Worm (Caenorhabditis elegans) whole organism, L4 larva: ENCODE data around the gene pan-1.

Experiments
- F26F4.8 ChIP-seq: fragments of 200-800 bp; sonication (Bioruptor generic); conservative IDR thresholded peaks from 2 replicates; pipeline ENCODE4 v1.3.6; 2022; ENCODE audit warnings: missing genetic modification characterization, missing compliant biosample characterization
- R02D3.7 ChIP-seq: fragments of 150-350 bp; sonication (generic microtip); optimal IDR thresholded peaks from 3 replicates; lab custom pipeline; 2014; ENCODE audit warnings: missing biosample characterization, missing genetic modification characterization
- T26A8.4 ChIP-seq: fragments of 200-800 bp; sonication (Bioruptor generic); IDR thresholded peaks from 2 replicates; pipeline ENCODE4 v1.3.6; 2022; ENCODE audit warnings: missing genetic modification characterization, missing compliant biosample characterization
- aha-1 ChIP-seq: fragments of 150-350 bp; peaks from one replicate; lab custom pipeline; 2014; ENCODE audit warnings: missing biosample characterization, missing genetic modification characterization
- ceh-20 ChIP-seq: fragments of 200-800 bp; sonication (Bioruptor generic); IDR thresholded peaks from 2 replicates; pipeline ENCODE4 v1.3.6; 2022; ENCODE audit warnings: missing genetic modification reagents, missing genetic modification characterization, missing compliant biosample characterization
- ceh-28 ChIP-seq: fragments of 150-350 bp; optimal IDR thresholded peaks from 2 replicates; lab custom pipeline; 2014; ENCODE audit warnings: missing biosample characterization, missing genetic modification reagents, missing genetic modification characterization
- ceh-44 ChIP-seq: fragments of 200-800 bp; sonication (Bioruptor generic); IDR thresholded peaks from 2 replicates; pipeline ENCODE4 v1.3.6; 2022; ENCODE audit warnings: missing genetic modification reagents, missing genetic modification characterization, missing compliant biosample characterization
- ceh-62 ChIP-seq: sonication (generic microtip); optimal IDR thresholded peaks from 2 replicates; lab custom pipeline; 2017; ENCODE audit warnings: missing biosample characterization, missing genetic modification characterization
- ces-1 ChIP-seq: fragments of 150-350 bp; sonication (generic microtip); optimal IDR thresholded peaks from 4 replicates; lab custom pipeline; 2014; ENCODE audit warnings: missing biosample characterization, missing genetic modification reagents, missing genetic modification characterization
- cey-2 ChIP-seq: sonication (generic microtip); optimal IDR thresholded peaks from 3 replicates; lab custom pipeline; 2017; ENCODE audit warnings: missing genetic modification characterization, mild to moderate bottlenecking, missing compliant biosample characterization, antibody characterized with exemption, borderline replicate concordance; ENCODE audit not compliant: insufficient read depth
- daf-16 ChIP-seq, 3 experiments: sonication (generic microtip); optimal IDR thresholded peaks; 2 replicates each; lab custom pipeline; 2016 to 2017; ENCODE audit warnings: missing genetic modification characterization in 3 of 3, missing genetic modification reagents in 3 of 3, mild to moderate bottlenecking in 2 of 3, missing compliant biosample characterization in 2 of 3, missing biosample characterization in 1 of 3, moderate library complexity in 1 of 3
- daf-8 ChIP-seq: fragments of 200-800 bp; sonication (Bioruptor generic); IDR thresholded peaks from 2 replicates; pipeline ENCODE4 v1.3.6; 2022; ENCODE audit warnings: missing genetic modification characterization, missing compliant biosample characterization
- dpl-1 ChIP-seq: fragments of 150-350 bp; optimal IDR thresholded peaks from 2 replicates; lab custom pipeline; 2014; ENCODE audit warnings: missing biosample characterization, missing genetic modification reagents, missing genetic modification characterization
- egl-27 ChIP-seq: sonication (generic microtip); optimal IDR thresholded peaks from 3 replicates; lab custom pipeline; 2017; ENCODE audit warnings: missing biosample characterization, missing genetic modification reagents, missing genetic modification characterization
- egl-43 ChIP-seq: fragments of 200-800 bp; sonication (Bioruptor generic); IDR thresholded peaks from 2 replicates; pipeline ENCODE4 v1.3.6; 2022; ENCODE audit warnings: missing genetic modification reagents, missing genetic modification characterization, missing compliant biosample characterization
- fkh-10 ChIP-seq: fragments of 150-350 bp; optimal IDR thresholded peaks from 2 replicates; lab custom pipeline; 2014; ENCODE audit warnings: missing biosample characterization, missing genetic modification reagents, missing genetic modification characterization
- fos-1 ChIP-seq: fragments of 150-350 bp; optimal IDR thresholded peaks from 2 replicates; lab custom pipeline; 2014; ENCODE audit warnings: missing biosample characterization, missing genetic modification characterization
- gei-8 ChIP-seq: fragments of 200-800 bp; sonication (Bioruptor generic); optimal IDR thresholded peaks from 2 replicates; lab custom pipeline; 2018; ENCODE audit warnings: mild to moderate bottlenecking, missing genetic modification characterization, missing compliant biosample characterization
- hlh-11 ChIP-seq: fragments of 200-800 bp; sonication (Bioruptor generic); optimal IDR thresholded peaks from 2 replicates; lab custom pipeline; 2018; ENCODE audit warnings: mild to moderate bottlenecking, missing genetic modification characterization, missing compliant biosample characterization
- hlh-30 ChIP-seq: sonication (generic microtip); optimal IDR thresholded peaks from 2 replicates; lab custom pipeline; 2017; ENCODE audit warnings: antibody characterized with exemption, mild to moderate bottlenecking, missing genetic modification characterization, missing compliant biosample characterization; ENCODE audit not compliant: insufficient read depth
- jun-1 ChIP-seq: fragments of 150-350 bp; optimal IDR thresholded peaks from 2 replicates; lab custom pipeline; 2014; ENCODE audit warnings: missing biosample characterization, missing genetic modification reagents, missing genetic modification characterization
- lin-1 ChIP-seq: fragments of 200-800 bp; sonication (Bioruptor generic); IDR thresholded peaks from 2 replicates; pipeline ENCODE4 v1.3.6; 2022; ENCODE audit warnings: missing genetic modification reagents, missing genetic modification characterization, missing compliant biosample characterization
- lin-38 ChIP-seq: fragments of 200-800 bp; sonication (Bioruptor generic); IDR thresholded peaks from 2 replicates; pipeline ENCODE4 v1.3.6; 2022; ENCODE audit warnings: missing genetic modification reagents, missing genetic modification characterization, missing compliant biosample characterization
- lir-3 ChIP-seq: sonication (generic microtip); optimal IDR thresholded peaks from 2 replicates; lab custom pipeline; 2016; ENCODE audit warnings: mild to moderate bottlenecking, missing genetic modification characterization, missing compliant biosample characterization
- lsy-2 ChIP-seq, 2 experiments: fragments of 150-350 bp in 1 of 2; sonication (generic microtip) in 1 of 2; optimal IDR thresholded peaks; 2 replicates each; lab custom pipeline; 2014 to 2017; ENCODE audit warnings: missing biosample characterization in 2 of 2, missing genetic modification characterization in 2 of 2
- mdl-1 ChIP-seq, 2 experiments: fragments of 150-350 bp in 1 of 2; sonication (generic microtip) in 1 of 2; optimal IDR thresholded peaks; 2 replicates each; lab custom pipeline; 2014 to 2017; ENCODE audit warnings: missing biosample characterization in 2 of 2, missing genetic modification characterization in 2 of 2
- mep-1 ChIP-seq: fragments of 150-350 bp; sonication (generic microtip); optimal IDR thresholded peaks from 3 replicates; lab custom pipeline; 2014; ENCODE audit warnings: missing biosample characterization, missing genetic modification characterization
- mes-2 ChIP-seq: sonication (generic microtip); optimal IDR thresholded peaks from 2 replicates; lab custom pipeline; 2016; ENCODE audit warnings: missing genotype, mild to moderate bottlenecking, missing genetic modification characterization, missing compliant biosample characterization; ENCODE audit not compliant: poor library complexity, severe bottlenecking
- nhr-10 ChIP-seq: fragments of 150-350 bp; optimal IDR thresholded peaks from 2 replicates; lab custom pipeline; 2014; ENCODE audit warnings: missing biosample characterization, missing genetic modification characterization
- nhr-11 ChIP-seq: fragments of 150-350 bp; optimal IDR thresholded peaks from 2 replicates; lab custom pipeline; 2014; ENCODE audit warnings: missing biosample characterization, missing genetic modification characterization
- nhr-111 ChIP-seq: fragments of 200-800 bp; sonication (Bioruptor generic); optimal IDR thresholded peaks from 2 replicates; lab custom pipeline; 2018; ENCODE audit warnings: mild to moderate bottlenecking, missing genetic modification characterization, missing compliant biosample characterization
- nhr-237 ChIP-seq: sonication (generic microtip); optimal IDR thresholded peaks from 2 replicates; lab custom pipeline; 2017; ENCODE audit warnings: missing biosample characterization, missing genetic modification characterization
- nhr-28 ChIP-seq: fragments of 150-350 bp; optimal IDR thresholded peaks from 2 replicates; lab custom pipeline; 2014; ENCODE audit warnings: missing biosample characterization, missing genetic modification characterization
- nhr-41 ChIP-seq: fragments of 200-800 bp; sonication (Bioruptor generic); IDR thresholded peaks from 2 replicates; pipeline ENCODE4 v1.3.6; 2022; ENCODE audit warnings: missing genetic modification reagents, missing genetic modification characterization, missing compliant biosample characterization
- pha-4 ChIP-seq, 2 experiments: fragments of 150-350 bp in 1 of 2; fragments of 200-800 bp in 1 of 2; sonication (Bioruptor generic) in 1 of 2; IDR thresholded peaks in 1 of 2; optimal IDR thresholded peaks in 1 of 2; 2 replicates each; pipeline versions ENCODE4 v1.3.6 to Lab custom; 2014 to 2022; ENCODE audit warnings: missing genetic modification characterization in 2 of 2, missing genetic modification reagents in 2 of 2, missing biosample characterization in 1 of 2, missing compliant biosample characterization in 1 of 2
- rbr-2 ChIP-seq: sonication (generic microtip); optimal IDR thresholded peaks from 2 replicates; lab custom pipeline; 2016; ENCODE audit warnings: missing genotype, missing genetic modification characterization, missing compliant biosample characterization
- set-16 ChIP-seq: fragments of 200-800 bp; sonication (Bioruptor generic); IDR thresholded peaks from 2 replicates; pipeline ENCODE4 v1.3.6; 2022; ENCODE audit warnings: missing genetic modification reagents, missing genetic modification characterization, missing compliant biosample characterization
- spr-1 ChIP-seq: sonication (generic microtip); optimal IDR thresholded peaks from 2 replicates; lab custom pipeline; 2016; ENCODE audit warnings: mild to moderate bottlenecking, missing genetic modification characterization, missing compliant biosample characterization
- unc-130 ChIP-seq: sonication (generic microtip); optimal IDR thresholded peaks from 2 replicates; lab custom pipeline; 2016; ENCODE audit warnings: missing genetic modification reagents, missing genetic modification characterization, missing compliant biosample characterization
- unc-39 ChIP-seq: sonication (generic microtip); optimal IDR thresholded peaks from 2 replicates; lab custom pipeline; 2017; ENCODE audit warnings: missing biosample characterization, missing genetic modification characterization
- unc-62 ChIP-seq, 3 experiments: fragments of 150-350 bp in 1 of 3; sonication (generic microtip); optimal IDR thresholded peaks in 2 of 3; peaks in 1 of 3; 1 replicate in 1 of 3; 2 replicates in 2 of 3; lab custom pipeline; 2014 to 2017; ENCODE audit warnings: missing biosample characterization in 3 of 3, missing genetic modification characterization in 3 of 3, missing genetic modification reagents in 3 of 3, missing genotype in 1 of 3
- zfp-2 ChIP-seq: sonication (generic microtip); optimal IDR thresholded peaks from 2 replicates; lab custom pipeline; 2016; ENCODE audit warnings: mild to moderate bottlenecking, missing genetic modification characterization, missing compliant biosample characterization
- zip-11 ChIP-seq: fragments of 200-800 bp; sonication (Bioruptor generic); IDR thresholded peaks from 2 replicates; pipeline ENCODE4 v1.3.6; 2022; ENCODE audit warnings: missing genetic modification characterization, missing compliant biosample characterization
- ztf-11 ChIP-seq: fragments of 150-350 bp; optimal IDR thresholded peaks from 2 replicates; lab custom pipeline; 2014; ENCODE audit warnings: missing biosample characterization, missing genetic modification characterization

pan-1 gene

ce11 chrIII:4601286-4601685 lies 38.7 kb downstream of the pan-1 start:
- peak; percentile 74 for TF ChIP-seq aha-1 (tag; lab: Kevin White, UChicago)
- TF ChIP-seq unc-62 (GFP tag; optimal IDR thresholded peaks at IDR 0.05 in 1 of 2; lab: Kevin White, UChicago) = peak in 1 of 2 experiments; percentile 95
- no peak for TF ChIP-seq unc-62 (tag; optimal IDR thresholded peaks at IDR 0.05; lab: Kevin White, UChicago)
- TF ChIP-seq gei-8 (GFP tag; lab: Kevin White, UChicago) = no peak

ce11 chrIII:4603837-4604236 lies 41.3 kb downstream of the pan-1 start:
- TF ChIP-seq cey-2 (tag; lab: Kevin White, UChicago) (no peak), ceh-44 (GFP tag; lab: Robert Waterston, UW) (no peak), nhr-41 (GFP tag; lab: Robert Waterston, UW) (no peak), T26A8.4 (GFP tag; lab: Robert Waterston, UW) (no peak)

- TF ChIP-seq ceh-20 (GFP tag; lab: Robert Waterston, UW) (no peak), zip-11 (GFP tag; lab: Robert Waterston, UW) (no peak), mes-2 (tag; lab: Kevin White, UChicago) (peak; percentile 8), ztf-11 (tag; lab: Kevin White, UChicago) (no peak), dpl-1 (no peak), pha-4 (GFP tag; IDR thresholded peaks at IDR 0.05; lab: Robert Waterston, UW) (no peak), pha-4 (tag; optimal IDR thresholded peaks at IDR 0.05; lab: Kevin White, UChicago) (no peak), nhr-41 (GFP tag; lab: Robert Waterston, UW) (no peak), aha-1 (tag; lab: Kevin White, UChicago) (no peak), T26A8.4 (GFP tag; lab: Robert Waterston, UW) (no peak), lsy-2 (tag; optimal IDR thresholded peaks at IDR 0.05; lab: Kevin White, UChicago) (peak in 1 of 2 experiments; percentile 34), gei-8 (GFP tag; lab: Kevin White, UChicago) (no peak), jun-1 (no peak), mep-1 (tag; lab: Kevin White, UChicago) (peak; percentile 25), fos-1 (tag; lab: Kevin White, UChicago) (no peak), nhr-28 (tag; lab: Kevin White, UChicago) (peak; percentile 34), spr-1 (tag; lab: Kevin White, UChicago) (no peak), unc-130 (GFP tag; lab: Kevin White, UChicago) (no peak), egl-43 (GFP tag; lab: Robert Waterston, UW) (no peak), lin-38 (GFP tag; lab: Robert Waterston, UW) (no peak), nhr-11 (tag; lab: Kevin White, UChicago) (no peak), egl-27 (tag; lab: Kevin White, UChicago) (no peak), unc-39 (tag; lab: Kevin White, UChicago) (no peak), hlh-11 (tag; lab: Kevin White, UChicago) (no peak), daf-8 (GFP tag; lab: Robert Waterston, UW) (no peak), hlh-30 (tag; lab: Kevin White, UChicago) (peak; percentile 11), set-16 (GFP tag; lab: Robert Waterston, UW) (no peak), ceh-28 (tag; lab: Kevin White, UChicago) (no peak), nhr-237 (no peak), zfp-2 (tag; lab: Kevin White, UChicago) (no peak), ceh-44 (GFP tag; lab: Robert Waterston, UW) (no peak), lir-3 (tag; lab: Kevin White, UChicago) (no peak), nhr-111 (GFP tag; lab: Kevin White, UChicago) (no peak), daf-16 (GFP tag; optimal IDR thresholded peaks at IDR 0.05; lab: Kevin White, UChicago) (no peak), daf-16 (tag; optimal IDR thresholded peaks at IDR 0.05; lab: Kevin White, UChicago) (peak; percentile 60), ces-1 (GFP tag; lab: Kevin White, UChicago) (no peak), F26F4.8 (GFP tag; lab: Robert Waterston, UW) (no peak), fkh-10 (GFP tag; lab: Kevin White, UChicago) (peak; percentile 78), ceh-62 (tag; lab: Kevin White, UChicago) (no peak), mdl-1 (tag; optimal IDR thresholded peaks at IDR 0.05; lab: Kevin White, UChicago) (no peak), R02D3.7 (no peak), unc-62 (GFP tag; optimal IDR thresholded peaks at IDR 0.05 in 1 of 2; lab: Kevin White, UChicago) (peak in 1 of 2 experiments; percentile 34), unc-62 (tag; optimal IDR thresholded peaks at IDR 0.05; lab: Kevin White, UChicago) (no peak), nhr-10 (tag; lab: Kevin White, UChicago) (no peak), lin-1 (GFP tag; lab: Robert Waterston, UW) (no peak), rbr-2 (tag; lab: Kevin White, UChicago) (peak; percentile 31)
Observed at ce11 chrIII:4612334-4612953, 49.9 kb downstream of the pan-1 start, which contains the start of gene sel-2. TSS of gene sel-2 (minus strand) at chrIII:4612384.
